Worm (Caenorhabditis elegans) whole organism, late embryonic: Measurements from ENCODE around the gene fbxa-19.

Experiments used
- C38D4.7 ChIP-seq: fragments of 200-800 bp; sonication (Bioruptor generic); optimal IDR thresholded peaks from 2 replicates; lab custom pipeline; 2018; ENCODE audit warnings: mild to moderate bottlenecking, missing genetic modification characterization, moderate library complexity, missing compliant biosample characterization
- F13H6.1 ChIP-seq: sonication (generic microtip); optimal IDR thresholded peaks from 2 replicates; lab custom pipeline; 2016; ENCODE audit warnings: missing genetic modification characterization, missing compliant biosample characterization
- K02D7.2 ChIP-seq: sonication (generic microtip); optimal IDR thresholded peaks from 2 replicates; lab custom pipeline; 2017; ENCODE audit warnings: mild to moderate bottlenecking, missing genetic modification characterization, missing compliant biosample characterization
- K09A11.1 ChIP-seq: sonication (generic microtip); optimal IDR thresholded peaks from 2 replicates; lab custom pipeline; 2017; ENCODE audit warnings: antibody characterized with exemption, mild to moderate bottlenecking, missing genetic modification characterization, missing compliant biosample characterization; ENCODE audit not compliant: insufficient read depth
- T23F11.4 ChIP-seq: fragments of 200-800 bp; sonication (Bioruptor generic); optimal IDR thresholded peaks from 2 replicates; lab custom pipeline; 2018; ENCODE audit warnings: mild to moderate bottlenecking, missing genetic modification characterization, missing compliant biosample characterization
- Y22D7AL.16 ChIP-seq: sonication (generic microtip); optimal IDR thresholded peaks from 2 replicates; lab custom pipeline; 2016; ENCODE audit warnings: missing genetic modification characterization, missing compliant biosample characterization
- ahr-1 ChIP-seq: sonication (generic microtip); optimal IDR thresholded peaks from 2 replicates; lab custom pipeline; 2016; ENCODE audit warnings: missing genetic modification characterization, missing compliant biosample characterization
- ama-1 ChIP-seq: fragments of 150-350 bp; optimal IDR thresholded peaks from 2 replicates; lab custom pipeline; 2014
- ceh-31 ChIP-seq: sonication (generic microtip); optimal IDR thresholded peaks from 2 replicates; lab custom pipeline; 2016; ENCODE audit warnings: missing genetic modification characterization, missing compliant biosample characterization
- ceh-34 ChIP-seq: sonication (generic microtip); optimal IDR thresholded peaks from 2 replicates; lab custom pipeline; 2016; ENCODE audit warnings: mild to moderate bottlenecking, missing genetic modification characterization, missing compliant biosample characterization
- che-1 ChIP-seq: sonication (generic microtip); optimal IDR thresholded peaks from 2 replicates; lab custom pipeline; 2016; ENCODE audit warnings: mild to moderate bottlenecking, missing genetic modification characterization, missing compliant biosample characterization
- dmd-4 ChIP-seq: sonication (generic microtip); optimal IDR thresholded peaks from 2 replicates; lab custom pipeline; 2016; ENCODE audit warnings: borderline replicate concordance, missing genetic modification characterization, missing compliant biosample characterization
- elt-2 ChIP-seq: sonication (generic microtip); optimal IDR thresholded peaks from 2 replicates; lab custom pipeline; 2016; ENCODE audit warnings: missing genetic modification reagents, missing genetic modification characterization, missing compliant biosample characterization
- ets-4 ChIP-seq: sonication (generic microtip); optimal IDR thresholded peaks from 2 replicates; lab custom pipeline; 2016; ENCODE audit warnings: missing genetic modification characterization, missing compliant biosample characterization
- fkh-6 ChIP-seq: sonication (generic microtip); optimal IDR thresholded peaks from 2 replicates; lab custom pipeline; 2016; ENCODE audit warnings: missing genetic modification characterization, missing compliant biosample characterization
- gmeb-2 ChIP-seq: sonication (generic microtip); optimal IDR thresholded peaks from 2 replicates; lab custom pipeline; 2016; ENCODE audit warnings: missing genetic modification characterization, inconsistent platforms, missing compliant biosample characterization
- hlh-30 ChIP-seq: sonication (generic microtip); optimal IDR thresholded peaks from 2 replicates; lab custom pipeline; 2017; ENCODE audit warnings: antibody characterized with exemption, missing genetic modification characterization, missing compliant biosample characterization; ENCODE audit not compliant: insufficient read depth
- hlh-6 ChIP-seq: sonication (generic microtip); optimal IDR thresholded peaks from 2 replicates; lab custom pipeline; 2016; ENCODE audit warnings: missing genotype, missing genetic modification characterization, missing compliant biosample characterization
- lin-11 ChIP-seq: fragments of 200-800 bp; sonication (Bioruptor generic); optimal IDR thresholded peaks from 2 replicates; lab custom pipeline; 2018; ENCODE audit warnings: mild to moderate bottlenecking, missing genetic modification characterization, missing compliant biosample characterization
- madf-2 ChIP-seq: sonication (generic microtip); optimal IDR thresholded peaks from 2 replicates; lab custom pipeline; 2017; ENCODE audit warnings: missing genetic modification characterization, missing compliant biosample characterization
- mec-3 ChIP-seq: sonication (generic microtip); optimal IDR thresholded peaks from 2 replicates; lab custom pipeline; 2016; ENCODE audit warnings: borderline replicate concordance, missing genetic modification characterization, missing compliant biosample characterization
- nhr-232 ChIP-seq: sonication (generic microtip); optimal IDR thresholded peaks from 2 replicates; lab custom pipeline; 2016; ENCODE audit warnings: missing genetic modification characterization, missing compliant biosample characterization
- pax-1 ChIP-seq: fragments of 150-350 bp; optimal IDR thresholded peaks from 2 replicates; lab custom pipeline; 2014; ENCODE audit warnings: missing biosample characterization, missing genetic modification characterization
- pha-2 ChIP-seq: sonication (generic microtip); optimal IDR thresholded peaks from 2 replicates; lab custom pipeline; 2017; ENCODE audit warnings: mild to moderate bottlenecking, missing genetic modification characterization, missing compliant biosample characterization
- pha-4 ChIP-seq: fragments of 150-350 bp; optimal IDR thresholded peaks from 2 replicates; lab custom pipeline; 2018; ENCODE audit warnings: missing biosample characterization, missing genetic modification reagents, missing genetic modification characterization
- ref-2 ChIP-seq: sonication (generic microtip); optimal IDR thresholded peaks from 2 replicates; lab custom pipeline; 2016; ENCODE audit warnings: missing genetic modification characterization, missing compliant biosample characterization
- sdc-2 ChIP-seq: sonication (generic microtip); optimal IDR thresholded peaks from 2 replicates; lab custom pipeline; 2016; ENCODE audit warnings: missing genotype, missing genetic modification characterization, missing compliant biosample characterization
- sox-2 ChIP-seq: fragments of 200-800 bp; sonication (Bioruptor generic); IDR thresholded peaks from 2 replicates; pipeline ENCODE4 v1.3.6; 2022; ENCODE audit warnings: missing genetic modification reagents, missing genetic modification characterization, missing compliant biosample characterization
- ttx-3 ChIP-seq: sonication (generic microtip); optimal IDR thresholded peaks from 2 replicates; lab custom pipeline; 2016; ENCODE audit warnings: missing genetic modification reagents, missing genetic modification characterization, missing compliant biosample characterization
- unc-86 ChIP-seq: sonication (generic microtip); optimal IDR thresholded peaks from 2 replicates; lab custom pipeline; 2016; ENCODE audit warnings: missing genetic modification characterization, missing compliant biosample characterization
- zip-5 ChIP-seq: sonication (generic microtip); optimal IDR thresholded peaks from 2 replicates; lab custom pipeline; 2016; ENCODE audit warnings: missing genetic modification characterization, missing compliant biosample characterization
- ztf-16 ChIP-seq: sonication (generic microtip); optimal IDR thresholded peaks from 2 replicates; lab custom pipeline; 2017; ENCODE audit warnings: missing genetic modification characterization, missing compliant biosample characterization

The fbxa-19 gene

ce11 chrIII:1289139-1289538 lies 26.1 kb upstream of the fbxa-19 start:
- no peak for TF ChIP-seq dmd-4 (tag; lab: Kevin White, UChicago)
- peak; percentile 96 for TF ChIP-seq elt-2

DNA sequence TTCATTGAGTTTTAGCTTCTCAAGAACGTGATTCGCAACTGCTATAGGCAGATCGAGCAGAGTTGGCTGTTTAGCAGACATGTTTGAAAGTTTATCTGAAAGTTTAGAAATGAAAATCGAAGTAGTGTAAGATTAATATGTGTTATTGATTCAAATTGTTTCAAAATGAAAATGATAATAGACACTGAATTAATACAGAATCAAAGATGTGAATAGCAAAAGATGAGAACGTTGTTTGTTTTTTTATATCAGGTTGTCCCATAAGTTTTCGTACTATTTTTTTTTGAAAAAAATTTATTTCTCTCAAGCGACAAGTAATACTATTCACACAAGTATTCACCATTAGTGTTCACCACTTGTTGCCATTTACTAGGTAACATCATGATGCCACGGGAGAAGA lies 22.1 kb upstream of the fbxa-19 start, which contains the start of gene fbxa-36:
fbxa-36 (minus strand) TSS at position 101 of the 400 bp plus-strand sequence.
- no peak for TF ChIP-seq ahr-1 (tag; lab: Kevin White, UChicago)
- TF ChIP-seq madf-2 (tag; lab: Kevin White, UChicago): no peak
- no peak for TF ChIP-seq ceh-31 (tag; lab: Kevin White, UChicago)
- TF ChIP-seq ets-4: no peak
- TF ChIP-seq gmeb-2 (tag; lab: Kevin White, UChicago): no peak
- TF ChIP-seq pha-4 (tag; lab: Kevin White, UChicago): no peak
- TF ChIP-seq sdc-2 (tag; lab: Kevin White, UChicago): no peak
- no peak for TF ChIP-seq pha-2 (tag; lab: Kevin White, UChicago)
- no peak for TF ChIP-seq hlh-6 (tag; lab: Kevin White, UChicago)
- TF ChIP-seq hlh-30 (tag; lab: Kevin White, UChicago): no peak
- TF ChIP-seq ref-2 (tag; lab: Kevin White, UChicago): no peak
- no peak for TF ChIP-seq pax-1 (tag; lab: Kevin White, UChicago)
- TF ChIP-seq unc-86: no peak

DNA sequence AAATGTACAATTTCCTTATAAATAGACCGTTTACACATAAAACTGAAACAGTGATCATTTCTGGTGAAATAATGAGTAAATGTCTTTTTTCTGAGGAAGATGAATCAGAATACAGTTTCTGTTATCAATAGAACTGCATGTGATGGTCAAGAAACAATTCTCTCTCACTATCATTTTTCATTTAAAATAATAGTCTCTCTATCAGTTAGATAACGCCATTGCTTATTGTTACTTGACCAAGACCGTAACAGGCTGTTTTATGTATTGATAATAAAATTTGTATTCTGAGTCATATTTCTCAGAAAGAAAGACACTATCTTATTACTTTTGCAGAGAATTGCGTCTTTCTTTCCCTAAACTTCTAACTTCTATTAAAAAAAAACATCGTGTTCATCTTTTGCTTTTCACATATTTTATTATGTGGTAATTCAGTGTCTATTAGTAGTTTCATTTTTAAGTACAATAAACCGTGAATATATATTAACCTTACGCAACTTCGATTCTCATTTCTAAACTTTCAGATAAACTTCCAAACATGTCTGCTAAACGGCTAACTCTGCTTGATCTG lies 20.0 kb upstream of the fbxa-19 start, which contains the start of gene fbxa-35:
fbxa-35 (plus strand) TSS at position 518 of the 568 bp plus-strand sequence.
- peak; percentile 65 for TF ChIP-seq elt-2
- TF ChIP-seq C38D4.7: no peak
- no peak for TF ChIP-seq hlh-6 (tag; lab: Kevin White, UChicago)
- no peak for TF ChIP-seq ttx-3 (tag; lab: Kevin White, UChicago)
- TF ChIP-seq, all 69 proteins: peak for 1

DNA sequence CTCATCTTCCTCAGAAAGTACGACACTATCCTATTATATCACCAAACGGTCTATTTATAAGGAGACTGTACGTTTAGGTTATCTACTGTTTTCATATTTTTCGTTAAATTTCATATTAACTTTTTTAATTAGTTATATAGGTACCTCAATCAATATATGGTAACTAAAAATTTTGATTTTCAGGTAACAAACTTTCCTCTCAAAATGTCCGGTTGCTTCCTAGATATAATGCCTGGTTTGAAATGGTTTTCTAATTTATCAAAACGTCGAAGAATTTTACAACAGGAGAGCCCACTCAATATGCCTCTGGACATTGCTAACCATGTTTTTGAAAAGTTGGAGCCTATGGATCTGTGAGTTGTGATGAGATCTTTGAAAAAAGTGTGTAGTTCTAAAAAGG lies 17.6 kb upstream of the fbxa-19 start, which contains the start of gene fbxa-28:
fbxa-28 (plus strand) TSS at position 301 of the 400 bp plus-strand sequence.
- TF ChIP-seq pax-1 (tag; lab: Kevin White, UChicago) (no peak), ztf-16 (no peak), sox-2 (GFP tag; lab: Robert Waterston, UW) (no peak), lin-11 (tag; lab: Kevin White, UChicago) (no peak), ceh-34 (tag; lab: Kevin White, UChicago) (no peak), T23F11.4 (GFP tag; lab: Kevin White, UChicago) (no peak), mec-3 (tag; lab: Kevin White, UChicago) (no peak), fkh-6 (tag; lab: Kevin White, UChicago) (no peak), gmeb-2 (tag; lab: Kevin White, UChicago) (no peak), ahr-1 (tag; lab: Kevin White, UChicago) (no peak), hlh-30 (tag; lab: Kevin White, UChicago) (no peak), ama-1 (no peak), elt-2 (no peak), che-1 (tag; lab: Kevin White, UChicago) (no peak)

DNA sequence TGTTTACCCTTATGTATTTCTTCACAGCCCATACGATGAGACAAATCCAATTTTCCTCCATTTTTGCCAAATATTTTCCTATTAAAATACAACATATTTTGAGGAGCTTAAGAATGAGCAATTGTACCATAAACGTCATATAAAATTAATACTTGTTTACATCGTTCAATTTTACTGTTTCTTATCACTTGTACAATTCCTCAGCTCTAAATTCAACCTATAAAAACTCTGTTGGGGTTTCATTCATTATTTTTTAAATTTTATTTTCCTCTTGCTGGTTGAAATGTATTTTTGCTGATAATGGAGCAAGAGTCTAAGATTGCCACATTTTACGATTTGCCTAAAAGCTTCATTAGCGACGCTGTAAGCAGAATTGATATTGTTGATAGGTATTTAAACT lies 11.8 kb upstream of the fbxa-19 start, which contains the start of gene fbxa-75:
fbxa-75 (plus strand) TSS at position 301 of the 400 bp plus-strand sequence.
- TF ChIP-seq K02D7.2 (tag; lab: Kevin White, UChicago) (no peak), ama-1 (no peak), gmeb-2 (tag; lab: Kevin White, UChicago) (no peak), zip-5 (tag; lab: Kevin White, UChicago) (no peak), F13H6.1 (tag; lab: Kevin White, UChicago) (no peak), nhr-232 (no peak), pha-2 (tag; lab: Kevin White, UChicago) (no peak), K09A11.1 (tag; lab: Kevin White, UChicago) (no peak), Y22D7AL.16 (tag; lab: Kevin White, UChicago) (no peak), sdc-2 (tag; lab: Kevin White, UChicago) (no peak)
- TF ChIP-seq, all 69 proteins: peak for 0
